Fruit fly (Drosophila melanogaster) whole organism, pupa: ENCODE measurements around the gene CG12104.

ENCODE experiments used
- CG13204 ChIP-seq: fragments of 200-800 bp; sonication (Bioruptor generic); optimal IDR thresholded peaks from 2 replicates; lab custom pipeline; 2018; ENCODE audit warnings: missing biosample characterization, mild to moderate bottlenecking, missing genetic modification characterization, moderate library complexity
- CG15710 ChIP-seq: fragments of 200-800 bp; sonication (Bioruptor generic); optimal IDR thresholded peaks from 2 replicates; lab custom pipeline; 2018; ENCODE audit warnings: missing biosample characterization, mild to moderate bottlenecking, missing genetic modification characterization, moderate library complexity
- CG34367 ChIP-seq: fragments of 200-800 bp; sonication (Bioruptor generic); optimal IDR thresholded peaks from 2 replicates; lab custom pipeline; 2018; ENCODE audit warnings: missing biosample characterization, mild to moderate bottlenecking, missing genetic modification characterization
- CG4496 ChIP-seq: fragments of 200-800 bp; sonication (Bioruptor generic); IDR thresholded peaks from 3 replicates; pipeline ENCODE4 v1.3.6; 2022; ENCODE audit warnings: missing biosample characterization, missing genetic modification characterization
- CG9948 ChIP-seq: fragments of 200-800 bp; sonication (Bioruptor generic); optimal IDR thresholded peaks from 2 replicates; lab custom pipeline; 2018; ENCODE audit warnings: missing biosample characterization, mild to moderate bottlenecking, missing genetic modification characterization, moderate library complexity
- EcR ChIP-seq: fragments of 200-800 bp; sonication (Bioruptor generic); optimal IDR thresholded peaks from 3 replicates; lab custom pipeline; 2019; ENCODE audit warnings: missing biosample characterization, missing genetic modification characterization, mild to moderate bottlenecking, moderate library complexity, missing genetic modification reagents
- Snoo ChIP-seq: fragments of 200-800 bp; sonication (Bioruptor generic); optimal IDR thresholded peaks from 3 replicates; lab custom pipeline; 2017; ENCODE audit warnings: missing biosample characterization, mild to moderate bottlenecking, missing genetic modification characterization, inconsistent platforms
- rn ChIP-seq: fragments of 200-800 bp; sonication (Bioruptor generic); IDR thresholded peaks from 2 replicates; pipeline ENCODE4 v1.3.6; 2022; ENCODE audit warnings: missing biosample characterization, missing genetic modification characterization

DNA sequence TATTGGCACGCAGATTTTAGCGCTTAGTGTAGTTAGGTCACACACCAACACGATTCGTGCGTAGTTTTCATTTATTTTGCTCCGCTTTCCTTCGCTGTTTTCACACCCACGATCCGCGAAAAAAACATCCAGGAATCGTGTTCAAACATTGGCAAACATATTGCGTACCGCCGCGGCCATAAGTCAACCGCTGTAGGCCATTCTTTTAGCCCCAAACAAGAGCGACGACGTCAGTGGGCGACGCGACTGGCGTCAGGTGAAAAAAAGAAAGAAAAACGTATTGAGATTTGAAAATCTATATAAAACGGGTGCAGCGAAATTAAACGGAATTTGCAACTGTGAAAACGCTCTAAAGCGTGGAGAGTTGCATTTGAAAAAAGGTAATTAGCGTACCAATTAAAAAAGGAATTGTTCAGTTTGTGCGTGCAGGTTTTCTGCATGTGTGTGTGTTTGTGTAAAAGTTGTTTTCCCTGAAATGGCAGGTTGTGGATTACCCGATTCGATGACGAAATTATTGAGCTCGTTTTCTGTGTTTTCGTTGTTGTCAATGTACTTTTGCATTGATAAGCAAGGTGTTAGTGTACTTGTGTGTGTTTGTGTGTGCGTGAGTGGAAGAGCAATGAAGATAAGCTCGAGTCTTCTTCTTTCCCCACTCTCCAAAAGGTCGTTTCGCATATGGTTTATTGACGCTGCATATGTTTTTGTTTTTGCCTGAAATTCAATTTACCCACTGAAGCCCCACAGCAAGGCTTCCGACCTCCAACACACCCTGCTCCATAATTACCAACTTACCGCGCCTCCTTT is 33.1 kb downstream of the CG12104 start, which contains the start of gene Tmep:
- TF ChIP-seq CG13204 (GFP tag; lab: Kevin White, UChicago) (no peak), CG4496 (no peak), CG9948 (tag; lab: Kevin White, UChicago) (no peak), CG34367 (no peak), Snoo (no peak), CG15710 (tag; lab: Kevin White, UChicago) (no peak), rn (GFP tag; lab: Robert Waterston, UW) (no peak), EcR (GFP tag; lab: Kevin White, UChicago) (peak; percentile 75)
